Worm (Caenorhabditis elegans): Measurements from ENCODE around the gene nhx-6.

Gene nhx-6

ce11 chrII:1670260-1670879, at the start of gene nhx-6:
Gene nhx-6 (plus strand): TSS chrII:1670829.
- TF ChIP-seq zip-8 (tag; optimal IDR thresholded peaks at IDR 0.05): no peak
- TF ChIP-seq bed-3 (GFP tag; optimal IDR thresholded peaks at IDR 0.05): no peak
- no peak for TF ChIP-seq M03D4.4 (tag; optimal IDR thresholded peaks at IDR 0.05)
- TF ChIP-seq flh-1 (GFP tag; optimal IDR thresholded peaks at IDR 0.05): no peak
- no peak for TF ChIP-seq lin-32 (GFP tag; optimal IDR thresholded peaks at IDR 0.05)
- TF ChIP-seq ces-1 (GFP tag; optimal IDR thresholded peaks at IDR 0.05): no peak
- no peak for TF ChIP-seq snpc-4 (tag; optimal IDR thresholded peaks at IDR 0.05)
- no peak for TF ChIP-seq ceh-39 (tag; optimal IDR thresholded peaks at IDR 0.05)
- TF ChIP-seq mab-5 (tag; optimal IDR thresholded peaks at IDR 0.05): no peak
- TF ChIP-seq mep-1 (tag; optimal IDR thresholded peaks at IDR 0.05): no peak
- TF ChIP-seq lsy-2 (tag; optimal IDR thresholded peaks at IDR 0.05): no peak
- no peak for TF ChIP-seq nhr-12 (tag; optimal IDR thresholded peaks at IDR 0.05)
- no peak for TF ChIP-seq nhr-2 (tag; optimal IDR thresholded peaks at IDR 0.05)
- no peak for TF ChIP-seq nhr-76 (tag; optimal IDR thresholded peaks at IDR 0.05)
- TF ChIP-seq ztf-11 (tag; optimal IDR thresholded peaks at IDR 0.05): no peak
- TF ChIP-seq ceh-43 (GFP tag; optimal IDR thresholded peaks at IDR 0.05): no peak
- TF ChIP-seq pha-4 (tag; optimal IDR thresholded peaks at IDR 0.05): no peak

- TF ChIP-seq elt-1 (tag; optimal IDR thresholded peaks at IDR 0.05; ENCODE audit: borderline replicate concordance, insufficient read depth): no peak
- TF ChIP-seq ces-1 (GFP tag; optimal IDR thresholded peaks at IDR 0.05): no peak
- TF ChIP-seq nhr-28 (tag; optimal IDR thresholded peaks at IDR 0.05): no peak
- no peak for TF ChIP-seq sptf-1 (tag; optimal IDR thresholded peaks at IDR 0.05)
- TF ChIP-seq nhr-76 (tag; optimal IDR thresholded peaks at IDR 0.05): no peak
- TF ChIP-seq nhr-237 (tag; optimal IDR thresholded peaks at IDR 0.05): no peak
- no peak for TF ChIP-seq flh-1 (GFP tag; optimal IDR thresholded peaks at IDR 0.05)
These were observed 49.4 kb upstream of the nhx-6 start, which contains the start of gene fbxa-158 for ce11 chrII:1621180-1621579. Gene fbxa-158 (minus strand): TSS chrII:1621280.

ce11 chrII:1621795-1622194, 48.8 kb upstream of the nhx-6 start:
- TF ChIP-seq nhr-76 (tag; optimal IDR thresholded peaks at IDR 0.05) (no peak), elt-1 (tag; optimal IDR thresholded peaks at IDR 0.05; ENCODE audit: borderline replicate concordance, insufficient read depth) (no peak), mls-2 (tag; optimal IDR thresholded peaks at IDR 0.05) (no peak), ceh-43 (GFP tag; optimal IDR thresholded peaks at IDR 0.05) (no peak), mab-5 (tag; optimal IDR thresholded peaks at IDR 0.05) (no peak), ceh-83 (GFP tag; optimal IDR thresholded peaks at IDR 0.05) (no peak), lin-13 (tag; optimal IDR thresholded peaks at IDR 0.05) (no peak), nhr-237 (tag; optimal IDR thresholded peaks at IDR 0.05) (no peak), ceh-39 (tag; optimal IDR thresholded peaks at IDR 0.05) (no peak), M03D4.4 (tag; optimal IDR thresholded peaks at IDR 0.05) (no peak), unc-39 (tag; optimal IDR thresholded peaks at IDR 0.05) (no peak), tbx-8 (GFP tag; optimal IDR thresholded peaks at IDR 0.05) (no peak)

- TF ChIP-seq cnd-1 (tag; optimal IDR thresholded peaks at IDR 0.05) (no peak), blmp-1 (tag; optimal IDR thresholded peaks at IDR 0.05) (no peak), sptf-1 (tag; optimal IDR thresholded peaks at IDR 0.05) (no peak), bed-3 (GFP tag; optimal IDR thresholded peaks at IDR 0.05) (no peak), lin-32 (GFP tag; optimal IDR thresholded peaks at IDR 0.05) (no peak), unc-120 (tag; optimal IDR thresholded peaks at IDR 0.05; ENCODE audit: poor library complexity, severe bottlenecking) (no peak), ceh-43 (GFP tag; optimal IDR thresholded peaks at IDR 0.05) (no peak), ztf-11 (tag; optimal IDR thresholded peaks at IDR 0.05) (no peak), elt-1 (tag; optimal IDR thresholded peaks at IDR 0.05; ENCODE audit: borderline replicate concordance, insufficient read depth) (no peak), ceh-39 (tag; optimal IDR thresholded peaks at IDR 0.05) (no peak), flh-1 (GFP tag; optimal IDR thresholded peaks at IDR 0.05) (no peak), elt-3 (tag; optimal IDR thresholded peaks at IDR 0.05) (no peak), mep-1 (tag; optimal IDR thresholded peaks at IDR 0.05) (no peak), nhr-28 (tag; optimal IDR thresholded peaks at IDR 0.05) (no peak)
These were observed 46.1 kb upstream of the nhx-6 start, which contains the start of gene fbxa-160 for ce11 chrII:1624572-1624971. Gene fbxa-160 (minus strand): TSS chrII:1624672.

- TF ChIP-seq elt-3 (tag; optimal IDR thresholded peaks at IDR 0.05) (no peak), ceh-39 (tag; optimal IDR thresholded peaks at IDR 0.05) (no peak), mab-5 (tag; optimal IDR thresholded peaks at IDR 0.05) (no peak), bed-3 (GFP tag; optimal IDR thresholded peaks at IDR 0.05) (no peak), lin-32 (GFP tag; optimal IDR thresholded peaks at IDR 0.05) (no peak), nhr-2 (tag; optimal IDR thresholded peaks at IDR 0.05) (no peak), blmp-1 (tag; optimal IDR thresholded peaks at IDR 0.05) (no peak), sem-2 (GFP tag; optimal IDR thresholded peaks at IDR 0.05) (no peak), mep-1 (tag; optimal IDR thresholded peaks at IDR 0.05) (no peak), cnd-1 (tag; optimal IDR thresholded peaks at IDR 0.05) (no peak), ztf-11 (tag; optimal IDR thresholded peaks at IDR 0.05) (no peak), snpc-4 (tag; optimal IDR thresholded peaks at IDR 0.05) (no peak)
These were observed 45.0 kb upstream of the nhx-6 start, which contains the start of gene C08E3.14 for ce11 chrII:1625666-1626065. Gene C08E3.14 (plus strand): TSS chrII:1625966.

All from whole organism, mixed stage, embryonic.